Fruit fly (Drosophila melanogaster) whole organism, embryonic: Measurements from ENCODE around the gene CG11030.
A peak's percentile ranks its signal among the peaks of the same experiment; 100 is the strongest.

Experiments
- CG10274 ChIP-seq: fragments of 200-800 bp; sonication (Bioruptor generic); optimal IDR thresholded peaks from 3 replicates; lab custom pipeline; 2017; ENCODE audit warnings: missing biosample characterization, mild to moderate bottlenecking, missing genetic modification characterization
- CG11247 ChIP-seq: fragments of 200-800 bp; sonication (Bioruptor generic); IDR thresholded peaks from 2 replicates; pipeline ENCODE4 v1.3.6; 2022; ENCODE audit warnings: missing biosample characterization, missing genetic modification characterization
- CG11398 ChIP-seq: fragments of 200-800 bp; sonication (Bioruptor generic); optimal IDR thresholded peaks from 2 replicates; lab custom pipeline; 2016; ENCODE audit warnings: missing biosample characterization, missing genetic modification characterization
- CG13296 ChIP-seq: fragments of 200-800 bp; sonication (Bioruptor generic); optimal IDR thresholded peaks from 3 replicates; lab custom pipeline; 2018; ENCODE audit warnings: missing biosample characterization, mild to moderate bottlenecking, missing genetic modification characterization
- CG13424 ChIP-seq: fragments of 200-800 bp; sonication (Bioruptor generic); optimal IDR thresholded peaks from 2 replicates; lab custom pipeline; 2019; ENCODE audit warnings: missing biosample characterization, mild to moderate bottlenecking, missing genetic modification characterization, moderate library complexity
- CG17612 ChIP-seq: fragments of 200-800 bp; sonication (Bioruptor generic); IDR thresholded peaks from 2 replicates; pipeline ENCODE4 v1.3.6; 2022; ENCODE audit warnings: missing biosample characterization, missing genetic modification characterization
- CG18619 ChIP-seq: fragments of 200-800 bp; sonication (Bioruptor generic); optimal IDR thresholded peaks from 3 replicates; lab custom pipeline; 2017; ENCODE audit warnings: missing biosample characterization, mild to moderate bottlenecking, missing genetic modification characterization
- CG30020 ChIP-seq: fragments of 200-800 bp; optimal IDR thresholded peaks from 2 replicates; lab custom pipeline; 2019; ENCODE audit warnings: missing biosample characterization, mild to moderate bottlenecking, missing genetic modification characterization, moderate library complexity
- CG31365 ChIP-seq: fragments of 200-800 bp; sonication (Bioruptor generic); optimal IDR thresholded peaks from 2 replicates; lab custom pipeline; 2018; ENCODE audit warnings: missing biosample characterization, mild to moderate bottlenecking, missing genetic modification characterization
- CG4617 ChIP-seq: fragments of 200-800 bp; sonication (Bioruptor generic); optimal IDR thresholded peaks from 3 replicates; lab custom pipeline; 2016; ENCODE audit warnings: missing biosample characterization, missing genetic modification characterization, borderline replicate concordance
- CG5953 ChIP-seq: fragments of 200-800 bp; sonication (Bioruptor generic); IDR thresholded peaks from 2 replicates; pipeline ENCODE4 v1.3.6; 2022; ENCODE audit warnings: missing biosample characterization, missing genetic modification characterization
- CG8359 ChIP-seq: fragments of 200-800 bp; sonication (Bioruptor generic); optimal IDR thresholded peaks from 2 replicates; lab custom pipeline; 2017; ENCODE audit warnings: missing biosample characterization, mild to moderate bottlenecking, missing genetic modification characterization, borderline replicate concordance
- CG8924 ChIP-seq: fragments of 200-800 bp; optimal IDR thresholded peaks from 3 replicates; lab custom pipeline; 2019; ENCODE audit warnings: missing biosample characterization, mild to moderate bottlenecking, missing genetic modification characterization, moderate library complexity
- CG9215 ChIP-seq: fragments of 200-800 bp; sonication (Bioruptor generic); IDR thresholded peaks from 2 replicates; pipeline ENCODE4 v1.3.6; 2022; ENCODE audit warnings: missing biosample characterization, missing genetic modification characterization
- CG9727 ChIP-seq: fragments of 200-800 bp; sonication (Bioruptor generic); optimal IDR thresholded peaks from 3 replicates; lab custom pipeline; 2017; ENCODE audit warnings: missing biosample characterization, mild to moderate bottlenecking, missing genetic modification characterization
- CG9797 ChIP-seq: fragments of 200-800 bp; sonication (Bioruptor generic); optimal IDR thresholded peaks from 3 replicates; lab custom pipeline; 2018; ENCODE audit warnings: missing biosample characterization, mild to moderate bottlenecking, missing genetic modification characterization
- CrebB ChIP-seq: fragments of 200-800 bp; sonication (Bioruptor generic); optimal IDR thresholded peaks from 3 replicates; lab custom pipeline; 2018; ENCODE audit warnings: missing biosample characterization, mild to moderate bottlenecking, missing genetic modification characterization
- Dad ChIP-seq: fragments of 200-800 bp; sonication (Bioruptor generic); optimal IDR thresholded peaks from 3 replicates; lab custom pipeline; 2016; ENCODE audit warnings: missing biosample characterization, missing genetic modification characterization
- Doc2 ChIP-seq: fragments of 200-800 bp; sonication (Bioruptor generic); IDR thresholded peaks from 2 replicates; pipeline ENCODE4 v1.3.6; 2022; ENCODE audit warnings: missing biosample characterization, missing genetic modification characterization
- E2f1 ChIP-seq: fragments of 200-800 bp; sonication (Bioruptor generic); IDR thresholded peaks from 2 replicates; pipeline ENCODE4 v1.3.6; 2022; ENCODE audit warnings: missing biosample characterization, missing genetic modification characterization
- HLHmδ ChIP-seq: fragments of 200-800 bp; sonication (Bioruptor generic); optimal IDR thresholded peaks from 2 replicates; lab custom pipeline; 2018; ENCODE audit warnings: missing biosample characterization, mild to moderate bottlenecking, missing genetic modification characterization, moderate library complexity
- Hmr ChIP-seq: fragments of 200-800 bp; sonication (Bioruptor generic); optimal IDR thresholded peaks from 3 replicates; lab custom pipeline; 2017; ENCODE audit warnings: mild to moderate bottlenecking, missing biosample characterization, missing genetic modification reagents, missing genetic modification characterization
- Hsf ChIP-seq: fragments of 200-800 bp; sonication (Bioruptor generic); optimal IDR thresholded peaks from 3 replicates; lab custom pipeline; 2016; ENCODE audit warnings: missing biosample characterization, missing genetic modification characterization
- Jarid2 ChIP-seq: fragments of 200-800 bp; sonication (Bioruptor generic); optimal IDR thresholded peaks from 3 replicates; lab custom pipeline; 2017; ENCODE audit warnings: mild to moderate bottlenecking, missing biosample characterization, missing genetic modification reagents, missing genetic modification characterization
- Opbp ChIP-seq: fragments of 200-800 bp; sonication (Bioruptor generic); IDR thresholded peaks from 3 replicates; pipeline ENCODE4 v1.3.6; 2022; ENCODE audit warnings: missing biosample characterization, missing genetic modification characterization; ENCODE audit not compliant: partially characterized antibody
- Ssrp ChIP-seq: fragments of 200-800 bp; sonication (Bioruptor generic); optimal IDR thresholded peaks from 2 replicates; lab custom pipeline; 2018; ENCODE audit warnings: missing biosample characterization, mild to moderate bottlenecking, missing genetic modification characterization, moderate library complexity
- Vsx1 ChIP-seq: fragments of 200-800 bp; sonication (Bioruptor generic); optimal IDR thresholded peaks from 2 replicates; lab custom pipeline; 2017; ENCODE audit warnings: missing biosample characterization, mild to moderate bottlenecking, missing genetic modification characterization, missing genetic modification reagents
- az2 ChIP-seq: fragments of 200-800 bp; sonication (Bioruptor generic); optimal IDR thresholded peaks from 3 replicates; lab custom pipeline; 2016; ENCODE audit warnings: missing biosample characterization, missing genetic modification characterization
- br ChIP-seq: fragments of >200 bp; optimal IDR thresholded peaks from 2 replicates; lab custom pipeline; 2017
- bsh ChIP-seq, 2 experiments: fragments of 200-800 bp; sonication (Bioruptor generic); optimal IDR thresholded peaks; 2 replicates each; lab custom pipeline; 2017 to 2018; ENCODE audit warnings: mild to moderate bottlenecking in 2 of 2, missing biosample characterization in 2 of 2, missing genetic modification characterization in 2 of 2, moderate library complexity in 1 of 2
- crc ChIP-seq: fragments of 200-800 bp; sonication (Bioruptor generic); optimal IDR thresholded peaks from 2 replicates; lab custom pipeline; 2016; ENCODE audit warnings: missing biosample characterization, missing genetic modification characterization
- croc ChIP-seq: fragments of 200-800 bp; sonication (Bioruptor generic); conservative IDR thresholded peaks from 3 replicates; pipeline ENCODE4 v1.3.6; 2022; ENCODE audit warnings: missing biosample characterization, missing genetic modification characterization
- cwo ChIP-seq: fragments of 200-800 bp; sonication (Bioruptor generic); optimal IDR thresholded peaks from 3 replicates; lab custom pipeline; 2017; ENCODE audit warnings: missing biosample characterization, missing genetic modification characterization, mild to moderate bottlenecking, moderate library complexity, missing genetic modification reagents
- dpn ChIP-seq, 2 experiments: fragments of 200-800 bp; sonication (Bioruptor generic); optimal IDR thresholded peaks; 3 replicates each; lab custom pipeline; 2016; ENCODE audit warnings: missing biosample characterization in 2 of 2, missing genetic modification characterization in 2 of 2
- grau ChIP-seq: fragments of 200-800 bp; optimal IDR thresholded peaks from 3 replicates; lab custom pipeline; 2019; ENCODE audit warnings: missing biosample characterization, mild to moderate bottlenecking, missing genetic modification characterization, moderate library complexity
- grn ChIP-seq: fragments of 200-800 bp; sonication (Bioruptor generic); optimal IDR thresholded peaks from 3 replicates; lab custom pipeline; 2017; ENCODE audit warnings: missing biosample characterization, missing genetic modification characterization
- insv ChIP-seq, 2 experiments: fragments of 200-800 bp; sonication (Bioruptor generic); optimal IDR thresholded peaks; 3 replicates each; lab custom pipeline; 2016 to 2018; ENCODE audit warnings: missing biosample characterization in 2 of 2, missing genetic modification characterization in 2 of 2
- kah ChIP-seq: fragments of 200-800 bp; sonication (Bioruptor generic); optimal IDR thresholded peaks from 2 replicates; lab custom pipeline; 2018; ENCODE audit warnings: missing biosample characterization, mild to moderate bottlenecking, missing genetic modification characterization
- pan ChIP-seq, 4 experiments: fragments of >200 bp in 3 of 4; fragments of 200-800 bp in 1 of 4; sonication (Bioruptor generic) in 1 of 4; optimal IDR thresholded peaks in 3 of 4; IDR thresholded peaks in 1 of 4; 2 replicates each; pipeline versions ENCODE4 v1.3.6 to Lab custom; 2017 to 2022; ENCODE audit warnings: missing biosample characterization in 2 of 4, missing genetic modification characterization in 2 of 4, mixed read lengths in 1 of 4
- slou ChIP-seq: fragments of 200-800 bp; sonication (Bioruptor generic); optimal IDR thresholded peaks from 3 replicates; lab custom pipeline; 2016; ENCODE audit warnings: missing biosample characterization, missing genetic modification characterization
- sr ChIP-seq: fragments of 200-800 bp; sonication (Bioruptor generic); IDR thresholded peaks from 3 replicates; pipeline ENCODE4 v1.3.6; 2022; ENCODE audit warnings: missing biosample characterization, missing genetic modification characterization
- sug ChIP-seq: fragments of 200-800 bp; optimal IDR thresholded peaks from 2 replicates; lab custom pipeline; 2019; ENCODE audit warnings: missing biosample characterization, mild to moderate bottlenecking, missing genetic modification characterization, moderate library complexity
- toy ChIP-seq: fragments of 200-800 bp; sonication (Bioruptor generic); IDR thresholded peaks from 2 replicates; pipeline ENCODE4 v1.3.6; 2022; ENCODE audit warnings: missing biosample characterization, missing genetic modification characterization
- trh ChIP-seq: fragments of 200-800 bp; sonication (Bioruptor generic); optimal IDR thresholded peaks from 2 replicates; lab custom pipeline; 2016; ENCODE audit warnings: missing biosample characterization, missing genetic modification characterization
- wor ChIP-seq: fragments of 200-800 bp; sonication (Bioruptor generic); IDR thresholded peaks from 2 replicates; pipeline ENCODE4 v1.3.6; 2022; ENCODE audit warnings: missing biosample characterization, missing genetic modification characterization
- zfh2 ChIP-seq: fragments of 200-800 bp; sonication (Bioruptor generic); optimal IDR thresholded peaks from 2 replicates; lab custom pipeline; 2016; ENCODE audit warnings: missing biosample characterization, missing genetic modification characterization

Gene CG11030

DNA sequence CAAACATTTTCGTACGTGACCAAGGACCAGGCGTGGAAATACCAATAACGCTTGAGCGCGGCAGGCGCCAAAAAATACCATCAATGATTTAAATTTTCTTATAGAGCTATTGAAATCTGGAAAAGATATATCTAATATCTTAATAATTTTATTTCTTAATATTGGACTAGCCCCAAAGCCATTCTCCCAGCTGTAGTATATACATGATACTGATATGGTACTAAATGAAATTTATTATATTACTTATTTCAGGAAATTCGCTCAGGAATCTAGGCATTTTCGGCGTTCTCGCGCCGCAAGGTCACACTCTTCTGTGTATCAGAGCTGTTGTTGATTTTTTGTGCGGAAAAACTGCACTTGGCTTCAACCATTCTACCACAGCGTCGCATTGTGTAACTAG is 77.5 kb downstream of the CG11030 start, which contains the start of the genes CG14005 and CG7239 (continued):
- TF ChIP-seq Opbp (GFP tag; lab: Robert Waterston, UW) (no peak), bsh (GFP tag; optimal IDR thresholded peaks at IDR 0.05; lab: Kevin White, UChicago) (no peak), insv (GFP tag; optimal IDR thresholded peaks at IDR 0.05; lab: Kevin White, UChicago) (peak in 1 of 2 experiments; percentile 5), CG8924 (no peak), CG18619 (GFP tag; lab: Kevin White, UChicago) (no peak), CG8359 (GFP tag; lab: Kevin White, UChicago) (no peak), HLHmδ (no peak), CG5953 (no peak), CG31365 (tag; lab: Kevin White, UChicago) (no peak), CG30020 (tag; lab: Kevin White, UChicago) (peak; percentile 34), CG4617 (GFP tag; lab: Kevin White, UChicago) (peak; percentile 56), pan (optimal IDR thresholded peaks at IDR 0.05; lab: Kevin White, UChicago) (no peak), pan (GFP tag; optimal IDR thresholded peaks at IDR 0.05 in 1 of 2, IDR thresholded peaks at IDR 0.05 in 1 of 2) (no peak), grau (tag; lab: Kevin White, UChicago) (peak; percentile 24), br (lab: Kevin White, UChicago) (no peak), CG11398 (GFP tag; lab: Kevin White, UChicago) (no peak), Ssrp (tag; lab: Kevin White, UChicago) (no peak), CrebB (no peak), CG10274 (GFP tag; lab: Kevin White, UChicago) (no peak), Vsx1 (GFP tag; lab: Kevin White, UChicago) (no peak), grn (GFP tag; lab: Kevin White, UChicago) (no peak), sr (no peak), E2f1 (GFP tag; lab: Robert Waterston, UW) (no peak), CG9215 (GFP tag; lab: Robert Waterston, UW) (no peak), CG13424 (tag; lab: Kevin White, UChicago) (peak; percentile 18), zfh2 (no peak), cwo (no peak), Dad (GFP tag; lab: Kevin White, UChicago) (no peak), toy (GFP tag; lab: Robert Waterston, UW) (no peak), CG17612 (GFP tag; lab: Robert Waterston, UW) (no peak), CG13296 (GFP tag; lab: Kevin White, UChicago) (no peak), Hsf (GFP tag; lab: Kevin White, UChicago) (no peak), Hmr (GFP tag; lab: Kevin White, UChicago) (no peak), az2 (no peak), sug (peak; percentile 37), CG9727 (GFP tag; lab: Kevin White, UChicago) (no peak), crc (GFP tag; lab: Kevin White, UChicago) (no peak), wor (no peak), dpn (GFP tag; optimal IDR thresholded peaks at IDR 0.05; lab: Kevin White, UChicago) (no peak), CG11247 (GFP tag; lab: Robert Waterston, UW) (no peak), Doc2 (GFP tag; lab: Robert Waterston, UW) (no peak), kah (GFP tag; lab: Kevin White, UChicago) (no peak), slou (GFP tag; lab: Kevin White, UChicago) (no peak), trh (GFP tag; lab: Kevin White, UChicago) (no peak), croc (GFP tag; lab: Robert Waterston, UW) (no peak), Jarid2 (no peak), CG9797 (GFP tag; lab: Kevin White, UChicago) (peak; percentile 89)
- TF ChIP-seq, all 482 proteins: peak for 43
